Worm (Caenorhabditis elegans) whole organism, mixed stage, embryonic: ENCODE measurements around the gene W08A12.3.

Source experiments
- ceh-43 ChIP-seq: fragments of 200-800 bp; sonication (Bioruptor generic); optimal IDR thresholded peaks from 2 replicates; lab custom pipeline; 2018; ENCODE audit warnings: mild to moderate bottlenecking, missing genetic modification characterization, moderate library complexity, missing compliant biosample characterization
- ces-1 ChIP-seq: fragments of 150-350 bp; optimal IDR thresholded peaks from 2 replicates; lab custom pipeline; 2014; ENCODE audit warnings: missing biosample characterization, missing genetic modification reagents, missing genetic modification characterization
- flh-1 ChIP-seq: fragments of 200-800 bp; sonication (Bioruptor generic); optimal IDR thresholded peaks from 2 replicates; lab custom pipeline; 2018; ENCODE audit warnings: mild to moderate bottlenecking, missing genetic modification characterization, moderate library complexity, missing compliant biosample characterization
- lin-32 ChIP-seq: fragments of 200-800 bp; sonication (Bioruptor generic); optimal IDR thresholded peaks from 2 replicates; lab custom pipeline; 2018; ENCODE audit warnings: mild to moderate bottlenecking, missing genetic modification characterization, missing compliant biosample characterization
- mep-1 ChIP-seq: fragments of 150-350 bp; optimal IDR thresholded peaks from 2 replicates; lab custom pipeline; 2017; ENCODE audit warnings: missing biosample characterization, missing genetic modification reagents, missing genetic modification characterization, inconsistent platforms
- nhr-12 ChIP-seq: fragments of 150-350 bp; optimal IDR thresholded peaks from 2 replicates; lab custom pipeline; 2014; ENCODE audit warnings: missing biosample characterization, missing genetic modification characterization
- nhr-76 ChIP-seq: sonication (generic microtip); optimal IDR thresholded peaks from 2 replicates; lab custom pipeline; 2017; ENCODE audit warnings: missing biosample characterization, missing genetic modification characterization
- ztf-11 ChIP-seq: fragments of 150-350 bp; optimal IDR thresholded peaks from 2 replicates; lab custom pipeline; 2014; ENCODE audit warnings: missing biosample characterization, missing genetic modification characterization

ce11 chrV:3724772-3725171, 42.1 kb downstream of the W08A12.3 start, which contains the start of gene str-30:
- TF ChIP-seq ces-1 (GFP tag; lab: Kevin White, UChicago), result no peak
- no peak for TF ChIP-seq mep-1 (tag; lab: Kevin White, UChicago)
- TF ChIP-seq ceh-43, result no peak
- no peak for TF ChIP-seq nhr-76
- TF ChIP-seq lin-32 (GFP tag; lab: Kevin White, UChicago), result no peak
- TF ChIP-seq nhr-12, result no peak
- TF ChIP-seq flh-1 (GFP tag; lab: Kevin White, UChicago), result no peak
- no peak for TF ChIP-seq ztf-11 (tag; lab: Kevin White, UChicago)
